Comparison of ENCODE assay signal across 4 fruit fly cellular contexts in the genomic region with DNA sequence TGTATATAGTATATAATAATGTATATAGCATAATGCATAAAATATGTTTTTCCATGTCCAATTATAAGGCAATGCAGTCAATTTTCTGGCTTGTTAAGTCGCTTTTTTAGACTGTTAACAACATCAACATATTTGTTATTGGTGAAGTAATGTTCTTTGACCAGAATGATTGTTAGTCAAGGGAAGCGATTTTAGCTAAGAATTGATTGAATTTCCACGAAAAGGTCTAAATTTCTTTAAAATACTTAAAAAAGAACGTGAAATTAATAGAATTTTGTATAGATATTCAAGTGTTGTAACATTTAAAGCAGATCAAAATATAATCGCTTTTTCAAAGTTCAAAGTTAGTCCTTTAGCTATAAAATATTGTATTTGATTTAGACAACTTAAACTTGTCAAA.
TF ChIP-seq lines count a peak whose summit lies in the region.

No protein-coding gene starts in this region.

- TF ChIP-seq CTCF in whole organism, embryonic (GFP tag; optimal IDR thresholded peaks at IDR 0.05; lab: Kevin White, UChicago) = no peak

TF ChIP-seq in whole organism, adult, 20 proteins besides CTCF, POLR2A, EP300 and RAD21:
- no peak for TF ChIP-seq CG33017 (tag; optimal IDR thresholded peaks at IDR 0.05; lab: Kevin White, UChicago)
- TF ChIP-seq Crg-1 (GFP tag; optimal IDR thresholded peaks at IDR 0.05; lab: Kevin White, UChicago) = no peak
- TF ChIP-seq CG5204 (GFP tag; optimal IDR thresholded peaks at IDR 0.05; lab: Kevin White, UChicago) = peak; percentile 25

TF ChIP-seq in whole organism, embryonic, 481 proteins besides CTCF, POLR2A, EP300 and RAD21 (continues in another document):
- TF ChIP-seq Lhr (GFP tag; optimal IDR thresholded peaks at IDR 0.05; lab: Kevin White, UChicago) (no peak), pan (optimal IDR thresholded peaks at IDR 0.05; lab: Kevin White, UChicago) (no peak), pan (GFP tag; optimal IDR thresholded peaks at IDR 0.05 in 1 of 2, IDR thresholded peaks at IDR 0.05 in 1 of 2) (no peak), Optix (GFP tag; IDR thresholded peaks at IDR 0.05; lab: Robert Waterston, UW) (no peak), Asciz (GFP tag; optimal IDR thresholded peaks at IDR 0.05; lab: Kevin White, UChicago) (no peak), tll (GFP tag; optimal IDR thresholded peaks at IDR 0.05; lab: Kevin White, UChicago) (no peak), hb (GFP tag; IDR thresholded peaks at IDR 0.05; lab: Robert Waterston, UW; ENCODE audit: partially characterized antibody) (no peak), CG10321 (GFP tag; IDR thresholded peaks at IDR 0.05; lab: Robert Waterston, UW) (no peak), cad (GFP tag; optimal IDR thresholded peaks at IDR 0.05; lab: Kevin White, UChicago) (no peak), en (GFP tag; optimal IDR thresholded peaks at IDR 0.05; lab: Kevin White, UChicago) (no peak), gfzf (GFP tag; optimal IDR thresholded peaks at IDR 0.05; lab: Kevin White, UChicago) (no peak), zfh1 (GFP tag; IDR thresholded peaks at IDR 0.05; lab: Robert Waterston, UW) (no peak), CG2678 (tag; optimal IDR thresholded peaks at IDR 0.05; lab: Kevin White, UChicago) (peak; percentile 44), Antp (GFP tag; optimal IDR thresholded peaks at IDR 0.05; lab: Kevin White, UChicago) (no peak), CG4730 (GFP tag; IDR thresholded peaks at IDR 0.05; lab: Robert Waterston, UW) (no peak), wdn (GFP tag; IDR thresholded peaks at IDR 0.05; lab: Robert Waterston, UW) (no peak), Chrac-16 (GFP tag; optimal IDR thresholded peaks at IDR 0.05; lab: Kevin White, UChicago) (no peak), CG2889 (GFP tag; IDR thresholded peaks at IDR 0.05; lab: Robert Waterston, UW) (no peak), gem (tag; optimal IDR thresholded peaks at IDR 0.05; lab: Kevin White, UChicago) (peak; percentile 56), CG1529 (GFP tag; optimal IDR thresholded peaks at IDR 0.05; lab: Kevin White, UChicago) (no peak), HLH3B (GFP tag; IDR thresholded peaks at IDR 0.05; lab: Robert Waterston, UW) (no peak), gsb-n (tag; optimal IDR thresholded peaks at IDR 0.05; lab: Kevin White, UChicago) (no peak), Dip2 (GFP tag; IDR thresholded peaks at IDR 0.05; lab: Robert Waterston, UW) (no peak), ro (GFP tag; IDR thresholded peaks at IDR 0.05; lab: Robert Waterston, UW) (no peak), twi (tag; optimal IDR thresholded peaks at IDR 0.05; lab: Kevin White, UChicago) (no peak), stc (GFP tag; IDR thresholded peaks at IDR 0.05; lab: Robert Waterston, UW) (no peak), ftz-f1 (GFP tag; optimal IDR thresholded peaks at IDR 0.05; lab: Kevin White, UChicago) (no peak), fd3F (GFP tag; optimal IDR thresholded peaks at IDR 0.05; lab: Kevin White, UChicago) (no peak), pzg (GFP tag; optimal IDR thresholded peaks at IDR 0.05; lab: Kevin White, UChicago) (no peak), CG14667 (GFP tag; IDR thresholded peaks at IDR 0.05; lab: Robert Waterston, UW) (no peak)

TF ChIP-seq in whole organism, prepupa, 60 proteins besides CTCF, POLR2A, EP300 and RAD21:
- TF ChIP-seq CG4318 (GFP tag; optimal IDR thresholded peaks at IDR 0.05; lab: Kevin White, UChicago) (peak; percentile 58), ss (GFP tag; optimal IDR thresholded peaks at IDR 0.05; lab: Kevin White, UChicago) (no peak), CG8119 (GFP tag; IDR thresholded peaks at IDR 0.05; lab: Robert Waterston, UW) (no peak), CG6276 (GFP tag; optimal IDR thresholded peaks at IDR 0.05; lab: Kevin White, UChicago) (peak; percentile 52), spab (GFP tag; optimal IDR thresholded peaks at IDR 0.05; lab: Kevin White, UChicago) (peak; percentile 0), Eip78C (GFP tag; lab: Kevin White, UChicago) (peak; percentile 84), CG32006 (GFP tag; optimal IDR thresholded peaks at IDR 0.05; lab: Kevin White, UChicago) (peak; percentile 75), pdm3 (GFP tag; optimal IDR thresholded peaks at IDR 0.05; lab: Kevin White, UChicago) (peak; percentile 1), CG10631 (GFP tag; optimal IDR thresholded peaks at IDR 0.05; lab: Kevin White, UChicago) (peak; percentile 24), Gug (GFP tag; IDR thresholded peaks at IDR 0.05; lab: Robert Waterston, UW) (no peak), CG3919 (GFP tag; optimal IDR thresholded peaks at IDR 0.05; lab: Kevin White, UChicago) (peak; percentile 9), OdsH (GFP tag; optimal IDR thresholded peaks at IDR 0.05; lab: Kevin White, UChicago) (peak; percentile 17), esn (GFP tag; optimal IDR thresholded peaks at IDR 0.05; lab: Kevin White, UChicago) (no peak), Eip75B (GFP tag; optimal IDR thresholded peaks at IDR 0.05; lab: Kevin White, UChicago) (no peak), Hr4 (GFP tag; optimal IDR thresholded peaks at IDR 0.05; lab: Kevin White, UChicago) (peak; percentile 9), svp (GFP tag; lab: Kevin White, UChicago) (peak; percentile 48), salr (GFP tag; optimal IDR thresholded peaks at IDR 0.05; lab: Kevin White, UChicago) (peak in 1 of 2 experiments; percentile 36), CG9139 (GFP tag; optimal IDR thresholded peaks at IDR 0.05; lab: Kevin White, UChicago) (no peak), acj6 (GFP tag; optimal IDR thresholded peaks at IDR 0.05; lab: Kevin White, UChicago) (no peak), Sox14 (GFP tag; optimal IDR thresholded peaks at IDR 0.05; lab: Kevin White, UChicago) (peak; percentile 0), CG3032 (tag; optimal IDR thresholded peaks at IDR 0.05; lab: Kevin White, UChicago) (peak; percentile 10), Smox (GFP tag; optimal IDR thresholded peaks at IDR 0.05; lab: Kevin White, UChicago) (no peak)

TF ChIP-seq in whole organism, pupa, 21 proteins besides CTCF, POLR2A, EP300 and RAD21:
- peak; percentile 8 for TF ChIP-seq CG8301 (tag; optimal IDR thresholded peaks at IDR 0.05; lab: Kevin White, UChicago)
- peak; percentile 23 for TF ChIP-seq CG9948 (tag; optimal IDR thresholded peaks at IDR 0.05; lab: Kevin White, UChicago)
- no peak for TF ChIP-seq gl (tag; optimal IDR thresholded peaks at IDR 0.05; lab: Kevin White, UChicago)
- TF ChIP-seq Pif1A (GFP tag; optimal IDR thresholded peaks at IDR 0.05; lab: Kevin White, UChicago) = peak; percentile 2
- TF ChIP-seq CG14655 (GFP tag; optimal IDR thresholded peaks at IDR 0.05; lab: Kevin White, UChicago) = peak; percentile 70
- 0 out of 2 replicates have a peak, but pooled peaks have one; percentile 7 for TF ChIP-seq CG12605 (GFP tag; IDR thresholded peaks at IDR 0.05; lab: Robert Waterston, UW)
- TF ChIP-seq EcR (GFP tag; optimal IDR thresholded peaks at IDR 0.05; lab: Kevin White, UChicago) = no peak
TF ChIP-seq in whole organism, pupa: peak in this region for 5.
